Worm (Caenorhabditis elegans): Measurements from ENCODE around the gene ekl-6.

DNA sequence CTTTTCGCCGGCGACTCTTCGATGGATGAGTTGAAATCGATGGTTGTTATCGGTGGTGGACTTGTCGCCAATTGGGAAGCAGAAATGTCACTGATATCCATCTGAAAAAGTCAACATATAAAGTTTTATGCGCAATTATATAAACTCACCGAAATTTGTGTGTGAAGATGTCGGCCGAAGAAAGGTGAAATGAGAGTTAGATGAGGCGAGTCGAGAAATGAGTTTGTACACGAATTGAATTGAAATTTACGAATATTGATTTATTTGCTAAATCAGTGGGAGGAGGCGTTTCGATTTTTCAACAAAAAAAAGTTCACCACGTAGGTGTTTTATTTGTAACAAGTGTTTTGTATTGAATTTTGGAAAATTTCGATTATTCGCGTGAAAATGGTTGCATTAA, 37.1 kb downstream of the ekl-6 start, which contains the start of gene kel-10:
- TF ChIP-seq flt-1 (GFP tag; IDR thresholded peaks at IDR 0.05): no peak
- TF ChIP-seq ztf-29 (GFP tag; IDR thresholded peaks at IDR 0.05): no peak
